Worm (Caenorhabditis elegans) whole organism, young adult: ENCODE results near the gene cgr-1.

Experiments used
- C06A6.2 ChIP-seq: fragments of 200-800 bp; sonication (Bioruptor generic); conservative IDR thresholded peaks from 2 replicates; pipeline ENCODE4 v1.3.6; 2022; ENCODE audit warnings: missing genetic modification characterization, missing compliant biosample characterization
- D2030.7 ChIP-seq: fragments of 200-800 bp; sonication (Bioruptor generic); IDR thresholded peaks from 2 replicates; pipeline ENCODE4 v1.3.6; 2022; ENCODE audit warnings: missing genetic modification reagents, missing genetic modification characterization, missing compliant biosample characterization
- F23B12.7 ChIP-seq: sonication (generic microtip); optimal IDR thresholded peaks from 2 replicates; lab custom pipeline; 2017; ENCODE audit warnings: missing genetic modification characterization, mild to moderate bottlenecking, missing compliant biosample characterization, antibody characterized with exemption, moderate library complexity; ENCODE audit not compliant: insufficient read depth
- F52B5.7 ChIP-seq: sonication (generic microtip); optimal IDR thresholded peaks from 2 replicates; lab custom pipeline; 2016; ENCODE audit warnings: mild to moderate bottlenecking, missing genetic modification characterization, missing compliant biosample characterization
- F55B11.4 ChIP-seq: sonication (generic microtip); optimal IDR thresholded peaks from 2 replicates; lab custom pipeline; 2016; ENCODE audit warnings: missing compliant biosample characterization, missing genetic modification characterization, borderline replicate concordance; ENCODE audit not compliant: insufficient read depth
- Y53G8AR.9 ChIP-seq: fragments of 200-800 bp; sonication (Bioruptor generic); conservative IDR thresholded peaks from 2 replicates; pipeline ENCODE4 v1.3.6; 2022; ENCODE audit warnings: missing genetic modification reagents, missing genetic modification characterization, missing compliant biosample characterization
- aptf-3 ChIP-seq: fragments of 200-800 bp; sonication (Bioruptor generic); IDR thresholded peaks from 2 replicates; pipeline ENCODE4 v1.3.6; 2022; ENCODE audit warnings: missing genetic modification characterization, missing compliant biosample characterization
- athp-1 ChIP-seq: sonication (generic microtip); optimal IDR thresholded peaks from 2 replicates; lab custom pipeline; 2017; ENCODE audit warnings: mild to moderate bottlenecking, missing genetic modification characterization, missing compliant biosample characterization
- attf-6 ChIP-seq: fragments of 200-800 bp; sonication (Bioruptor generic); IDR thresholded peaks from 2 replicates; pipeline ENCODE4 v1.3.6; 2022; ENCODE audit warnings: missing genetic modification reagents, missing genetic modification characterization, missing compliant biosample characterization
- ccch-3 ChIP-seq: fragments of 200-800 bp; sonication (Bioruptor generic); optimal IDR thresholded peaks from 2 replicates; lab custom pipeline; 2018; ENCODE audit warnings: mild to moderate bottlenecking, missing genetic modification characterization, missing compliant biosample characterization
- ceh-27 ChIP-seq: fragments of 200-800 bp; sonication (Bioruptor generic); optimal IDR thresholded peaks from 2 replicates; lab custom pipeline; 2018; ENCODE audit warnings: mild to moderate bottlenecking, missing genetic modification characterization, moderate library complexity, missing compliant biosample characterization
- ceh-40 ChIP-seq: fragments of 200-800 bp; sonication (Bioruptor generic); IDR thresholded peaks from 2 replicates; pipeline ENCODE4 v1.3.6; 2022; ENCODE audit warnings: missing genetic modification characterization, missing compliant biosample characterization
- ceh-91 ChIP-seq: fragments of 200-800 bp; sonication (Bioruptor generic); IDR thresholded peaks from 2 replicates; pipeline ENCODE4 v1.3.6; 2022; ENCODE audit warnings: missing genetic modification reagents, missing genetic modification characterization, missing compliant biosample characterization
- dox-1 ChIP-seq: fragments of 200-800 bp; sonication (Bioruptor generic); IDR thresholded peaks from 2 replicates; pipeline ENCODE4 v1.3.6; 2022; ENCODE audit warnings: missing genetic modification reagents, missing genetic modification characterization, missing compliant biosample characterization
- ekl-4 ChIP-seq: fragments of 200-800 bp; sonication (Bioruptor generic); IDR thresholded peaks from 2 replicates; pipeline ENCODE4 v1.3.6; 2022; ENCODE audit warnings: missing genetic modification reagents, missing genetic modification characterization, missing compliant biosample characterization
- gei-17 ChIP-seq: fragments of 200-800 bp; sonication (Bioruptor generic); optimal IDR thresholded peaks from 2 replicates; lab custom pipeline; 2018; ENCODE audit warnings: mild to moderate bottlenecking, missing genetic modification characterization, missing compliant biosample characterization
- hmg-1.2 ChIP-seq: fragments of 200-800 bp; sonication (Bioruptor generic); IDR thresholded peaks from 2 replicates; pipeline ENCODE4 v1.3.6; 2022; ENCODE audit warnings: missing genetic modification reagents, missing genetic modification characterization, missing compliant biosample characterization
- let-607 ChIP-seq, 2 experiments: fragments of 200-800 bp in 1 of 2; sonication (Bioruptor generic) in 1 of 2; sonication (generic microtip) in 1 of 2; optimal IDR thresholded peaks; 2 replicates each; lab custom pipeline; 2016 to 2018; ENCODE audit warnings: mild to moderate bottlenecking in 2 of 2, missing compliant biosample characterization in 2 of 2, missing genetic modification characterization in 2 of 2, moderate library complexity in 2 of 2, missing genotype in 1 of 2
- madf-10 ChIP-seq: sonication (generic microtip); optimal IDR thresholded peaks from 2 replicates; lab custom pipeline; 2016; ENCODE audit warnings: mild to moderate bottlenecking, missing genetic modification characterization, missing compliant biosample characterization
- madf-6 ChIP-seq: fragments of 200-800 bp; sonication (Bioruptor generic); IDR thresholded peaks from 2 replicates; pipeline ENCODE4 v1.3.6; 2022; ENCODE audit warnings: missing genetic modification reagents, missing genetic modification characterization, missing compliant biosample characterization
- nfyb-1 ChIP-seq: fragments of 200-800 bp; sonication (Bioruptor generic); IDR thresholded peaks from 2 replicates; pipeline ENCODE4 v1.3.6; 2022; ENCODE audit warnings: missing genetic modification reagents, missing genetic modification characterization, missing compliant biosample characterization
- nhr-80 ChIP-seq: sonication (generic microtip); optimal IDR thresholded peaks from 2 replicates; lab custom pipeline; 2016; ENCODE audit warnings: missing genetic modification characterization, missing compliant biosample characterization
- pbrm-1 ChIP-seq: fragments of 200-800 bp; sonication (Bioruptor generic); IDR thresholded peaks from 2 replicates; pipeline ENCODE4 v1.3.6; 2022; ENCODE audit warnings: missing genetic modification reagents, missing genetic modification characterization, missing compliant biosample characterization
- sea-2 ChIP-seq: fragments of 200-800 bp; sonication (Bioruptor generic); IDR thresholded peaks from 2 replicates; pipeline ENCODE4 v1.3.6; 2022; ENCODE audit warnings: missing genetic modification characterization, missing compliant biosample characterization
- sptf-2 ChIP-seq: fragments of 200-800 bp; sonication (Bioruptor generic); optimal IDR thresholded peaks from 2 replicates; lab custom pipeline; 2018; ENCODE audit warnings: mild to moderate bottlenecking, missing genetic modification characterization, missing compliant biosample characterization
- tbp1 ChIP-seq: fragments of 200-800 bp; sonication (Bioruptor generic); optimal IDR thresholded peaks from 2 replicates; lab custom pipeline; 2018; ENCODE audit warnings: mild to moderate bottlenecking, missing genetic modification characterization, missing compliant biosample characterization
- xnd-1 ChIP-seq: sonication (generic microtip); optimal IDR thresholded peaks from 2 replicates; lab custom pipeline; 2016; ENCODE audit warnings: missing genotype, missing genetic modification reagents, missing genetic modification characterization, missing compliant biosample characterization
- zfh-2 ChIP-seq: fragments of 200-800 bp; sonication (Bioruptor generic); conservative IDR thresholded peaks from 2 replicates; pipeline ENCODE4 v1.3.6; 2022; ENCODE audit warnings: missing genetic modification reagents, missing genetic modification characterization, missing compliant biosample characterization
- zim-3 ChIP-seq: sonication (generic microtip); optimal IDR thresholded peaks from 2 replicates; lab custom pipeline; 2017; ENCODE audit warnings: mild to moderate bottlenecking, missing genetic modification characterization, moderate library complexity, missing compliant biosample characterization
- ztf-3 ChIP-seq: fragments of 200-800 bp; sonication (Bioruptor generic); optimal IDR thresholded peaks from 2 replicates; lab custom pipeline; 2018; ENCODE audit warnings: mild to moderate bottlenecking, missing genetic modification characterization, missing compliant biosample characterization
- ztf-6 ChIP-seq: fragments of 200-800 bp; sonication (Bioruptor generic); IDR thresholded peaks from 2 replicates; pipeline ENCODE4 v1.3.6; 2022; ENCODE audit warnings: missing genetic modification reagents, missing genetic modification characterization, missing compliant biosample characterization

cgr-1 gene

DNA sequence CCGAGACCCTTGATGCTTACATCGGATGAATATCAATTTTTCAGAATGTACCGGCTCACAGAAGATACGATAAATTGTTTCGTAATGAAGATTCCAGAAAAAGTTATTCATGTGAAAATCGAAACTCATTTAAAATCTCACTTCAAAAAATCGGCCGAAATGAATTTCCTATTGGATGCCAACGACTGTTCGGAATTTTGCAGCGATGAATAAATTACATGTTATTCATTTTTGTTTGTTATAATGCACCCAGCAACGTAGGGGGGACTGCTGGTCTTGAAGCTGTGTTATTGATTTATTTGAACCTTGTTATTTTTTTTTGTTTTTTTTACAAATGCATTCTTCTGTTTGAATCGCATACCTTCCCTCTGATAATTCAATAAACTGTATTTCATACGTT lies 33.4 kb downstream of the cgr-1 start (continued):
- TF ChIP-seq ztf-6 (GFP tag; lab: Robert Waterston, UW) (no peak), F23B12.7 (tag; lab: Kevin White, UChicago) (no peak), aptf-3 (no peak), nfyb-1 (GFP tag; lab: Robert Waterston, UW) (0 out of 2 replicates have a peak, but pooled peaks have one; percentile 11), madf-10 (tag; lab: Kevin White, UChicago) (peak; percentile 28), hmg-1.2 (no peak; the same call in 1 of the 2 replicates), sea-2 (GFP tag; lab: Robert Waterston, UW) (no peak), xnd-1 (no peak), F55B11.4 (tag; lab: Kevin White, UChicago) (no peak), gei-17 (GFP tag; lab: Kevin White, UChicago) (no peak), ceh-27 (GFP tag; lab: Kevin White, UChicago) (no peak), madf-6 (GFP tag; lab: Robert Waterston, UW) (no peak), ceh-91 (GFP tag; lab: Robert Waterston, UW) (no peak), sptf-2 (GFP tag; lab: Kevin White, UChicago) (no peak), D2030.7 (no peak), ztf-3 (peak; percentile 39), pbrm-1 (GFP tag; lab: Robert Waterston, UW) (0 out of 2 replicates have a peak, but pooled peaks have one; percentile 14)

ce11 chrX:3563903-3564302 lies 36.4 kb downstream of the cgr-1 start, which contains the start of gene vit-4:
Gene vit-4 (minus strand): TSS chrX:3563965.
- peak; percentile 71 for TF ChIP-seq nhr-80 (tag; lab: Kevin White, UChicago)
- TF ChIP-seq let-607 (tag; optimal IDR thresholded peaks at IDR 0.05; lab: Kevin White, UChicago), result peak in 1 of 2 experiments; percentile 26
- TF ChIP-seq athp-1 (tag; lab: Kevin White, UChicago), result no peak
- no peak for TF ChIP-seq madf-10 (tag; lab: Kevin White, UChicago)
- TF ChIP-seq tbp1 (GFP tag; lab: Kevin White, UChicago), result no peak
- TF ChIP-seq C06A6.2 (GFP tag; lab: Robert Waterston, UW), result no peak

DNA sequence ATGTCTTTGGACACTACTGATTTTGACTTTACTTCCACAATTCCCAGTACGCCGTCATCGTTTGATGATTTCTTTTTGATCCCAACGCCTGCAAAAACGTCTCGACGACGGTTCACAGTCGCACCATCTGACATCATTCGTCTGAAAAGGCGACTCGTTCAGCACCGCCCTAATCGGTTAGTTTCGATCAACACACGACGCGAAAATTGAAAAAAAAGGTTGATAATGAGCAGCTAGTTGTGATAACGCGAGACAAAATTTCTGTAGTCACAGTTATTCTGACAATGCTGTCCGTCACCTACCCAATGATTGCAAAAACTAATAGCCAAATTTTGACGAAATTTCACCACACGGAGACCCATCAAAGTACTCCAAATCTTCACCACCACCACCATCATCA lies 44.3 kb downstream of the cgr-1 start:
- 0 out of 2 replicates have a peak, but pooled peaks have one; percentile 11 for TF ChIP-seq dox-1 (GFP tag; lab: Robert Waterston, UW)
- TF ChIP-seq Y53G8AR.9 (GFP tag; lab: Robert Waterston, UW), result 0 out of 2 replicates have a peak, but pooled peaks have one; percentile 1
- TF ChIP-seq ceh-40 (GFP tag; lab: Robert Waterston, UW), result no peak
- TF ChIP-seq nhr-80 (tag; lab: Kevin White, UChicago), result peak; percentile 76

ce11 chrX:3554117-3554516 lies 46.1 kb downstream of the cgr-1 start:
- TF ChIP-seq zim-3, result peak; percentile 51
- TF ChIP-seq tbp1 (GFP tag; lab: Kevin White, UChicago), result no peak
- TF ChIP-seq ekl-4 (GFP tag; lab: Robert Waterston, UW), result 0 out of 2 replicates have a peak, but pooled peaks have one; percentile 49
- peak; percentile 70 for TF ChIP-seq zfh-2

ce11 chrX:3553687-3554086 lies 46.6 kb downstream of the cgr-1 start:
- TF ChIP-seq ccch-3 (GFP tag; lab: Kevin White, UChicago), result no peak
- no peak for TF ChIP-seq F52B5.7 (tag; lab: Kevin White, UChicago)

DNA sequence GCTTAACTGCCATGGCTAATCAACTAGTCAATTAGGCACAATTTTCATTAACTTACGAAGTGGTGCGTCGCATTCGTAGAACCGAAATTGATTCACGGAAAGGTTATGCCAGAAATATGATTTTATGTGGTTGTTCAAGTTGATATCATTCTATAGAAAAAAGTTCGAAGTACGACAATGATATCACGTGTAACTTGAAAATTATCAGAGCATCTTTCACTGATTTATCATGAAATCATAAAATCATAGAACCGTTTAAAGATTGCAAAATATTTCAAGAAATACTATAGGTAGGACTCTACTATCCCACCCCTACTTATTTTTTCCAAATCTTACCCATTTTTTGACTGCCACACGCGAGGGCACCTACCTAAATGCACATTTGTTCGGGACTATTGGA lies 47.3 kb downstream of the cgr-1 start:
- peak; percentile 45 for TF ChIP-seq nhr-80 (tag; lab: Kevin White, UChicago)
- TF ChIP-seq attf-6 (GFP tag; lab: Robert Waterston, UW), result no peak
